Fruit fly (Drosophila melanogaster): Measurements from ENCODE around the gene myo.

myo gene

DNA sequence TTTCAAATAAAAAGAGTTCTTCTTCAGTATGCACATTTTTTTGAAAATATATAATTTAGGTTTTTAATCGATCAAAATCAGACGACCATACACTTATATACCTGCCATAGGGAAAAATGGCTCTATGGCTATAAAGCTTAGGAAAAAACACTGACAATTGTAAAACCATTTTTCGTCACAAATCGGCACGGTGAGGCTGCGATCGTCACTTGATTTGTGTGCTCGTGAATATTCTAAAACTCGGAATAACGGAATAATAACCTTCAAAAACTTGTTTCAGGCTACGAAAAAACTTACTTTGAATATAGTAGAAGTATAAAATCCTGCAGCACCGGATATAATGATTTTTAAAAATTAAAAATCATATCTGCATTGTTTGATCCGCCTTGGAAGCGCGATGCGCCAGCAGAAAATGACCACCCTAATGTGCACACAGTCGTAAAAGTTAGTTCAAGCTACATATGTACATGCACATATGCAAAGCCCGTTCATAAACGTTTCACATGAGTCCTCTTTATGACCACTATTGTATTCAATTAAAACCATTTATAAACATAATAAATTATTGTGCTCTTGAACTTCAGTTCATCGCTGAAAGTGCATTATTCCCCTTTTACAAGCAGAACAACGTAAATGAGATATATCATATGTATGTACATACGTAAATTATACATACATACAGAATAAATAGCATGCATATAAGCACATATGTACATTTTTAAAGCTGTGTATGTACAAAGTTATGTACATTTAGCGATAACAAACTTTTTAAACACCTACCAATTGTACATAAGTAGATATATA is 736 bp downstream of the myo start (continued):
- TF ChIP-seq lola (GFP tag; optimal IDR thresholded peaks at IDR 0.05) (no peak), N (GFP tag; optimal IDR thresholded peaks at IDR 0.05) (no peak), Sp1 (GFP tag; optimal IDR thresholded peaks at IDR 0.05) (no peak), brk (GFP tag; optimal IDR thresholded peaks at IDR 0.05) (peak; percentile 5), CG32264 (GFP tag; optimal IDR thresholded peaks at IDR 0.05) (no peak)

DNA sequence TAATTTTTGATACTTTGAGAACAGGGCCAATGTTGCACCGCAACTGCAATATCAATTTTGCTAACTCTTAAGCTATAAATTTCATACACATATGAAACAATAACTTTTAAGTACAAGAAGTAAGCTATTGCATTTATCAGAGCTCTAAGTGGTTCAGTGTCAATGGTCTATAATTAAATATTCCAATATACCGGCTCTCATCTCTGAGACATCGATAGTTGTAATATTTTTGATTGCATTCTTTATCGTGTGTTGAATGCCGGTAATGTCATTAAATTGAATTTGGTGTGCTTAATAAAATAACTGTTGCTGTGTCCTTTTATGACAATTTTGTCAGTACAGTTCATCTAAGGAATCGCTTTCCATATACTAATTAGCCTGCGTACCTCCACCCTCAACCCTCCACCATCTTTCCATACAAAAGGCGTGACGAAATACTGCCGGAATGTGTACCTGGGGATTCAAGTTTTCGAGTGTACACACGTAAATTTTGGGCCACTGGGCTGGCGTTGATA is 24.9 kb downstream of the myo start, which contains the start of gene CG11360:
TSS of gene CG11360 (plus strand) at position 238 of the 515 bp plus-strand sequence.
- TF ChIP-seq Myc (optimal IDR thresholded peaks at IDR 0.05) (peak; percentile 4), tai (GFP tag; optimal IDR thresholded peaks at IDR 0.05) (peak; percentile 42), Hr78 (GFP tag; optimal IDR thresholded peaks at IDR 0.05) (peak; percentile 76), lola (GFP tag; optimal IDR thresholded peaks at IDR 0.05) (no peak), ey (GFP tag; optimal IDR thresholded peaks at IDR 0.05) (peak; percentile 19), Hr83 (GFP tag; optimal IDR thresholded peaks at IDR 0.05; ENCODE audit: poor library complexity, severe bottlenecking) (peak; percentile 11), N (GFP tag; optimal IDR thresholded peaks at IDR 0.05) (peak; percentile 96), woc (GFP tag; optimal IDR thresholded peaks at IDR 0.05) (peak; percentile 81), Jra (GFP tag; optimal IDR thresholded peaks at IDR 0.05) (peak; percentile 8), dsf (GFP tag; optimal IDR thresholded peaks at IDR 0.05; ENCODE audit: borderline replicate concordance) (no peak)

DNA sequence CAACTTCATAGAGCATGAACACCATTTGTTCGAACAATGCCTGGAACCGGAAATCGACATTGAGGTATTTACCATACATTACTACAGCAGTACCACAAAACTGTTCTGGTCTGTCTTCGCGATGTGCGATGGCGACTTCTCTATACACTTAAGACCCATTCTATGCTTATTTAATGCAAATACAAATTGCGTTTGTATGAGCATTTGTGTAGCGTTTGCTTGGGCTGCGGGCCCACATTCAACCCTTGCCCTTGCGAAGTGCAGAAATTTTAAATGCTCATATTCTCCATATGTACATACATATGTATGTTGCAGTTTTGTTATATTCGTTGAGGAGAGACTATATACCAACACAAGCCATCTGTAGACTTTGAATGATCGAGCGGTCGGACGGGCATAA is 31.6 kb downstream of the myo start:
- TF ChIP-seq sv (GFP tag; optimal IDR thresholded peaks at IDR 0.05) (no peak), Myc (optimal IDR thresholded peaks at IDR 0.05) (no peak), woc (GFP tag; optimal IDR thresholded peaks at IDR 0.05) (no peak), jim (GFP tag; optimal IDR thresholded peaks at IDR 0.05) (no peak), Mio (GFP tag; optimal IDR thresholded peaks at IDR 0.05) (no peak), usp (GFP tag; optimal IDR thresholded peaks at IDR 0.05) (no peak), dsf (GFP tag; optimal IDR thresholded peaks at IDR 0.05; ENCODE audit: borderline replicate concordance) (no peak), Abd-B (GFP tag; optimal IDR thresholded peaks at IDR 0.05) (no peak), CrebA (GFP tag; optimal IDR thresholded peaks at IDR 0.05; ENCODE audit: borderline replicate concordance) (no peak), dl (GFP tag; optimal IDR thresholded peaks at IDR 0.05; ENCODE audit: insufficient read depth in 1 of 2, partially characterized antibody in 2 of 2) (no peak), CG9705 (GFP tag; optimal IDR thresholded peaks at IDR 0.05) (no peak)

DNA sequence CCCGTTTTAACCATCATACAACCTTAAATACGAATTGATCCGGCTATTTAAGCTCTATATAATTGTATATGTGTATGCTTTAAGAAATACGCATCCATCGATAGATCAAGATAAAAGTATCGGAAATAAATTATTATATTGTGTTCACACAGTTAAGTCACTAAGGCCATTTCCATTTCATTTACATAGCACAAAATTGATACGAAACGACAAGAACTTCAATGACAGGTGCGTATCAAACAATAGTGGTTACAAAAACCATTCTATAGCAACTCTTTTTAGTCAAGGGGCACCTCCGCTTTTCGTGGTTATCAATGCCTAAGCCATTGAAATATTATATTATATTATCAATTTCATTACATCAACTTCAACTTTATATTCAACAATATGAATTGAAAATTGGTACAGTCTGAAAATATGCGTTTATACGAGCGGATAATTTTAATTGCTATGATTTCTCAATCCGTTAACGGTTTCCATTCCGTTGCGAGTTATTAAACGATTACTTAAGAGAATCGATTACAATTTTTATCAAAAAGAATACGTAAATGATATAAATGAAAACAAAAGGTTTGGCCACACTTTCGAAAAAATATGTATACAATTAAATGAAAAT is 32.7 kb downstream of the myo start, which contains the start of the genes CG46466 and Slip1:
TSS of gene CG46466 (minus strand) at position 70 of the 616 bp plus-strand sequence.
TSS of gene Slip1 (plus strand) at position 567 of the 616 bp plus-strand sequence.
- TF ChIP-seq rgr (GFP tag; optimal IDR thresholded peaks at IDR 0.05) (no peak), sage (GFP tag; optimal IDR thresholded peaks at IDR 0.05) (no peak), dl (GFP tag; optimal IDR thresholded peaks at IDR 0.05; ENCODE audit: insufficient read depth in 1 of 2, partially characterized antibody in 2 of 2) (no peak), CG9705 (GFP tag; optimal IDR thresholded peaks at IDR 0.05) (peak; percentile 16), dmrt93B (GFP tag; optimal IDR thresholded peaks at IDR 0.05) (no peak), GATAd (GFP tag; optimal IDR thresholded peaks at IDR 0.05) (no peak), h (GFP tag; optimal IDR thresholded peaks at IDR 0.05) (no peak), ey (GFP tag; optimal IDR thresholded peaks at IDR 0.05) (peak; percentile 36), tai (GFP tag; optimal IDR thresholded peaks at IDR 0.05) (no peak), fru (GFP tag; optimal IDR thresholded peaks at IDR 0.05) (no peak), OdsH (GFP tag; optimal IDR thresholded peaks at IDR 0.05) (no peak), Hr83 (GFP tag; optimal IDR thresholded peaks at IDR 0.05; ENCODE audit: poor library complexity, severe bottlenecking) (no peak), Dfd (GFP tag; optimal IDR thresholded peaks at IDR 0.05) (no peak), dsf (GFP tag; optimal IDR thresholded peaks at IDR 0.05; ENCODE audit: borderline replicate concordance) (no peak), Jra (GFP tag; optimal IDR thresholded peaks at IDR 0.05) (no peak), lola (GFP tag; optimal IDR thresholded peaks at IDR 0.05) (peak; percentile 64), Abd-B (GFP tag; optimal IDR thresholded peaks at IDR 0.05) (no peak), usp (GFP tag; optimal IDR thresholded peaks at IDR 0.05) (no peak), woc (GFP tag; optimal IDR thresholded peaks at IDR 0.05) (peak; percentile 46), foxo (GFP tag; optimal IDR thresholded peaks at IDR 0.05) (no peak), psq (GFP tag; optimal IDR thresholded peaks at IDR 0.05) (no peak), N (GFP tag; optimal IDR thresholded peaks at IDR 0.05) (peak; percentile 89), Mio (GFP tag; optimal IDR thresholded peaks at IDR 0.05) (no peak), jim (GFP tag; optimal IDR thresholded peaks at IDR 0.05) (no peak), Myc (optimal IDR thresholded peaks at IDR 0.05) (no peak), pan (optimal IDR thresholded peaks at IDR 0.05) (no peak), br (GFP tag; optimal IDR thresholded peaks at IDR 0.05) (no peak), Hnf4 (GFP tag; optimal IDR thresholded peaks at IDR 0.05) (no peak), Rel (GFP tag; optimal IDR thresholded peaks at IDR 0.05) (no peak), Rel (tag; optimal IDR thresholded peaks at IDR 0.05) (no peak), CG32264 (GFP tag; optimal IDR thresholded peaks at IDR 0.05) (no peak), Vsx2 (GFP tag; optimal IDR thresholded peaks at IDR 0.05; ENCODE audit: partially characterized antibody) (no peak), Hr78 (GFP tag; optimal IDR thresholded peaks at IDR 0.05) (peak; percentile 87), Dif (GFP tag; optimal IDR thresholded peaks at IDR 0.05; ENCODE audit: partially characterized antibody) (no peak), Sp1 (GFP tag; optimal IDR thresholded peaks at IDR 0.05) (no peak), brk (GFP tag; optimal IDR thresholded peaks at IDR 0.05) (no peak), CrebA (GFP tag; optimal IDR thresholded peaks at IDR 0.05; ENCODE audit: borderline replicate concordance) (no peak), sv (GFP tag; optimal IDR thresholded peaks at IDR 0.05) (no peak)
